Worm (Caenorhabditis elegans) whole organism, L2 larva: ENCODE results near the gene memb-1.

Experiments
- egl-27 ChIP-seq: sonication (generic microtip); optimal IDR thresholded peaks from 3 replicates; lab custom pipeline; 2017; ENCODE audit warnings: missing biosample characterization, missing genetic modification reagents, missing genetic modification characterization
- lin-11 ChIP-seq: fragments of 150-350 bp; sonication (generic microtip); optimal IDR thresholded peaks from 2 replicates; lab custom pipeline; 2014; ENCODE audit warnings: missing biosample characterization, missing genetic modification characterization, inconsistent platforms, mixed read lengths
- lin-13 ChIP-seq: fragments of 150-350 bp; optimal IDR thresholded peaks from 2 replicates; lab custom pipeline; 2014; ENCODE audit warnings: missing biosample characterization, missing genetic modification reagents, missing genetic modification characterization
- nhr-12 ChIP-seq: fragments of 150-350 bp; optimal IDR thresholded peaks from 2 replicates; lab custom pipeline; 2014; ENCODE audit warnings: missing biosample characterization, missing genetic modification characterization
- snpc-4 ChIP-seq: fragments of 150-350 bp; optimal IDR thresholded peaks from 2 replicates; lab custom pipeline; 2014; ENCODE audit warnings: missing biosample characterization, missing genetic modification characterization
- zag-1 ChIP-seq: fragments of 150-350 bp; optimal IDR thresholded peaks from 2 replicates; lab custom pipeline; 2014; ENCODE audit warnings: missing biosample characterization, missing genetic modification characterization

ce11 chrX:9409114-9409513 lies 32.3 kb downstream of the memb-1 start:
- no peak for TF ChIP-seq lin-11 (tag; lab: Kevin White, UChicago)
- TF ChIP-seq snpc-4 (tag; lab: Kevin White, UChicago), result no peak
- no peak for TF ChIP-seq nhr-12 (tag; lab: Kevin White, UChicago)
- no peak for TF ChIP-seq lin-13 (GFP tag; lab: Kevin White, UChicago)
- TF ChIP-seq zag-1 (tag; lab: Kevin White, UChicago), result no peak
- no peak for TF ChIP-seq egl-27
